Worm (Caenorhabditis elegans) whole organism, L2 larva: Measurements from ENCODE around the gene K12H4.2.

Experiments used
- mab-5 ChIP-seq: fragments of 150-350 bp; optimal IDR thresholded peaks from 2 replicates; lab custom pipeline; 2014; ENCODE audit warnings: missing biosample characterization, missing genetic modification characterization
- nhr-77 ChIP-seq: fragments of 150-350 bp; optimal IDR thresholded peaks from 2 replicates; lab custom pipeline; 2014; ENCODE audit warnings: missing biosample characterization, missing genetic modification characterization
- snpc-4 ChIP-seq: fragments of 150-350 bp; optimal IDR thresholded peaks from 2 replicates; lab custom pipeline; 2014; ENCODE audit warnings: missing biosample characterization, missing genetic modification characterization
- unc-39 ChIP-seq: fragments of 150-350 bp; optimal IDR thresholded peaks from 2 replicates; lab custom pipeline; 2014; ENCODE audit warnings: missing biosample characterization, missing genetic modification characterization
- zag-1 ChIP-seq: fragments of 150-350 bp; optimal IDR thresholded peaks from 2 replicates; lab custom pipeline; 2014; ENCODE audit warnings: missing biosample characterization, missing genetic modification characterization

DNA sequence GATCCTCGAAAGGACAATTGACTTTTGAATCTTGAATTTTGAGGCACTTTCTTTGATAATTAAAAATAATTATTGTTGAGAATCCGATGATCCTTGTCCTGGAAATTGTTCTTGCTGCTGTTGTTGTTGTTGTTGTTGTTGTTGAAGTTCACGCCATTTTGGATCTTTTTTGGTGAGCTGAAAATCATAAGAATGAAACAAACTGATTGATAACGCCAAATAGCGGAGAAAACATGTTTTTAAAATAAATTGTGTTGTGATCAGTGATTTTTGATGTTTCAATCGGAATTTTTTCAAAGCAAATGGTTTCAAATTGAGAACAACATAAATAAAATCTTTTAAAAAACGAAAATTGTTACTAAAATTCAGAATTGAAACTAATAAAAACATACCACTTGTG is 30.5 kb upstream of the K12H4.2 start:
- TF ChIP-seq mab-5 (tag; lab: Kevin White, UChicago) (no peak), zag-1 (tag; lab: Kevin White, UChicago) (no peak), snpc-4 (no peak), nhr-77 (tag; lab: Kevin White, UChicago) (no peak), unc-39 (tag; lab: Kevin White, UChicago) (no peak)
